Fruit fly (Drosophila melanogaster) whole organism, embryonic: Measurements from ENCODE around the gene CG46460.

Experiments used
- CG10462 ChIP-seq: fragments of 200-800 bp; sonication (Bioruptor generic); optimal IDR thresholded peaks from 2 replicates; lab custom pipeline; 2016; ENCODE audit warnings: missing biosample characterization, missing genetic modification characterization
- CG12391 ChIP-seq: fragments of 200-800 bp; sonication (Bioruptor generic); optimal IDR thresholded peaks from 3 replicates; lab custom pipeline; 2018; ENCODE audit warnings: missing biosample characterization, mild to moderate bottlenecking, missing genetic modification characterization, moderate library complexity
- CG15073 ChIP-seq: fragments of 200-800 bp; sonication (Bioruptor generic); optimal IDR thresholded peaks from 2 replicates; lab custom pipeline; 2016; ENCODE audit warnings: missing biosample characterization, missing genetic modification characterization
- CG16815 ChIP-seq: fragments of 200-800 bp; sonication (Bioruptor generic); optimal IDR thresholded peaks from 3 replicates; lab custom pipeline; 2017; ENCODE audit warnings: missing biosample characterization, mild to moderate bottlenecking, missing genetic modification characterization
- CG2199 ChIP-seq: fragments of 200-800 bp; sonication (Bioruptor generic); IDR thresholded peaks from 3 replicates; pipeline ENCODE4 v1.3.6; 2022; ENCODE audit warnings: missing biosample characterization, missing genetic modification characterization
- CG2712 ChIP-seq: fragments of 200-800 bp; optimal IDR thresholded peaks from 3 replicates; lab custom pipeline; 2019; ENCODE audit warnings: missing biosample characterization, mild to moderate bottlenecking, missing genetic modification characterization, moderate library complexity
- CG2889 ChIP-seq: fragments of 200-800 bp; sonication (Bioruptor generic); IDR thresholded peaks from 3 replicates; pipeline ENCODE4 v1.3.6; 2022; ENCODE audit warnings: missing biosample characterization, missing genetic modification characterization
- CG3726 ChIP-seq: fragments of 200-800 bp; sonication (Bioruptor generic); IDR thresholded peaks from 3 replicates; pipeline ENCODE4, ENCODE4 v1.3.6; 2022; ENCODE audit warnings: missing biosample characterization, missing genetic modification characterization
- CG3995 ChIP-seq: fragments of 200-800 bp; sonication (Bioruptor generic); optimal IDR thresholded peaks from 3 replicates; lab custom pipeline; 2016; ENCODE audit warnings: missing biosample characterization, missing genetic modification characterization
- CG6272 ChIP-seq: fragments of 200-800 bp; sonication (Bioruptor generic); IDR thresholded peaks from 2 replicates; pipeline ENCODE4 v1.3.6; 2022; ENCODE audit warnings: missing biosample characterization, missing genetic modification characterization
- CG6813 ChIP-seq: fragments of 200-800 bp; sonication (Bioruptor generic); optimal IDR thresholded peaks from 2 replicates; lab custom pipeline; 2017; ENCODE audit warnings: missing biosample characterization, missing genetic modification characterization, mild to moderate bottlenecking, moderate library complexity, missing genetic modification reagents
- CG7372 ChIP-seq: fragments of 200-800 bp; sonication (Bioruptor generic); IDR thresholded peaks from 2 replicates; pipeline ENCODE4 v1.3.6; 2022; ENCODE audit warnings: missing biosample characterization, missing genetic modification characterization
- CG8388 ChIP-seq: fragments of 200-800 bp; sonication (Bioruptor generic); optimal IDR thresholded peaks from 2 replicates; lab custom pipeline; 2019; ENCODE audit warnings: missing biosample characterization, mild to moderate bottlenecking, missing genetic modification characterization, moderate library complexity
- CG9932 ChIP-seq: fragments of 200-800 bp; sonication (Bioruptor generic); IDR thresholded peaks from 2 replicates; pipeline ENCODE4 v1.3.6; 2022; ENCODE audit warnings: missing biosample characterization, missing genetic modification characterization
- CHES-1-like ChIP-seq: fragments of 200-800 bp; sonication (Bioruptor generic); optimal IDR thresholded peaks from 2 replicates; lab custom pipeline; 2016; ENCODE audit warnings: missing biosample characterization, missing genetic modification characterization
- D ChIP-seq, 2 experiments: fragments of 200-800 bp in 1 of 2; fragments of >200 bp in 1 of 2; sonication (Bioruptor generic) in 1 of 2; optimal IDR thresholded peaks; 2 replicates in 1 of 2; 3 replicates in 1 of 2; lab custom pipeline; 2017; ENCODE audit warnings: mild to moderate bottlenecking in 1 of 2, missing biosample characterization in 1 of 2, missing genetic modification characterization in 1 of 2, missing genetic modification reagents in 1 of 2
- Deaf1 ChIP-seq: fragments of 200-800 bp; optimal IDR thresholded peaks from 3 replicates; lab custom pipeline; 2019; ENCODE audit warnings: missing biosample characterization, mild to moderate bottlenecking, missing genetic modification characterization, moderate library complexity
- Dref ChIP-seq: fragments of 200-800 bp; sonication (Bioruptor generic); IDR thresholded peaks from 2 replicates; pipeline ENCODE4 v1.3.6; 2022; ENCODE audit warnings: missing biosample characterization, missing genetic modification characterization
- Drgx ChIP-seq: fragments of 200-800 bp; sonication (Bioruptor generic); IDR thresholded peaks from 2 replicates; pipeline ENCODE4 v1.3.6; 2022; ENCODE audit warnings: missing biosample characterization, missing genetic modification characterization
- Eip74EF ChIP-seq, 2 experiments: fragments of 200-800 bp in 1 of 2; fragments of >200 bp in 1 of 2; sonication (Bioruptor generic) in 1 of 2; optimal IDR thresholded peaks; 2 replicates each; lab custom pipeline; 2017 to 2019; ENCODE audit warnings: missing biosample characterization in 2 of 2, missing genetic modification characterization in 2 of 2, mild to moderate bottlenecking in 1 of 2, moderate library complexity in 1 of 2
- Fer2 ChIP-seq: fragments of 200-800 bp; sonication (Bioruptor generic); optimal IDR thresholded peaks from 2 replicates; lab custom pipeline; 2018; ENCODE audit warnings: missing biosample characterization, mild to moderate bottlenecking, missing genetic modification characterization, moderate library complexity
- Hand ChIP-seq: fragments of 200-800 bp; sonication (Bioruptor generic); optimal IDR thresholded peaks from 2 replicates; lab custom pipeline; 2017; ENCODE audit warnings: mild to moderate bottlenecking, missing biosample characterization, missing genetic modification reagents, missing genetic modification characterization
- Hey ChIP-seq: fragments of 200-800 bp; sonication (Bioruptor generic); optimal IDR thresholded peaks from 3 replicates; lab custom pipeline; 2018; ENCODE audit warnings: missing biosample characterization, mild to moderate bottlenecking, missing genetic modification characterization
- Hmx ChIP-seq: fragments of 200-800 bp; sonication (Bioruptor generic); optimal IDR thresholded peaks from 2 replicates; lab custom pipeline; 2016; ENCODE audit warnings: missing biosample characterization, missing genetic modification characterization
- MTF-1 ChIP-seq: fragments of 200-800 bp; sonication (Bioruptor generic); optimal IDR thresholded peaks from 2 replicates; lab custom pipeline; 2018; ENCODE audit warnings: missing biosample characterization, mild to moderate bottlenecking, missing genetic modification characterization, borderline replicate concordance
- Med ChIP-seq: fragments of 200-800 bp; sonication (Bioruptor generic); peaks from one replicate; lab custom pipeline; 2016; ENCODE audit warnings: missing biosample characterization, missing genetic modification characterization, mild to moderate bottlenecking, inconsistent platforms, moderate library complexity
- Opbp ChIP-seq: fragments of 200-800 bp; sonication (Bioruptor generic); IDR thresholded peaks from 3 replicates; pipeline ENCODE4 v1.3.6; 2022; ENCODE audit warnings: missing biosample characterization, missing genetic modification characterization; ENCODE audit not compliant: partially characterized antibody
- Ravus ChIP-seq: fragments of 200-800 bp; sonication (Bioruptor generic); IDR thresholded peaks from 2 replicates; pipeline ENCODE4 v1.3.6; 2022; ENCODE audit warnings: missing biosample characterization, missing genetic modification characterization
- Sox102F ChIP-seq: fragments of 200-800 bp; sonication (Bioruptor generic); optimal IDR thresholded peaks from 2 replicates; lab custom pipeline; 2018; ENCODE audit warnings: missing biosample characterization, mild to moderate bottlenecking, missing genetic modification characterization, moderate library complexity
- ase ChIP-seq: fragments of 200-800 bp; sonication (Bioruptor generic); IDR thresholded peaks from 3 replicates; pipeline ENCODE4 v1.3.6; 2022; ENCODE audit warnings: missing biosample characterization, missing genetic modification characterization
- az2 ChIP-seq: fragments of 200-800 bp; sonication (Bioruptor generic); optimal IDR thresholded peaks from 3 replicates; lab custom pipeline; 2016; ENCODE audit warnings: missing biosample characterization, missing genetic modification characterization
- en ChIP-seq: fragments of 200-800 bp; sonication (Bioruptor generic); optimal IDR thresholded peaks from 2 replicates; lab custom pipeline; 2016; ENCODE audit warnings: missing biosample characterization, missing genetic modification characterization
- esg ChIP-seq: fragments of 200-800 bp; sonication (Bioruptor generic); conservative IDR thresholded peaks from 2 replicates; pipeline ENCODE4 v1.3.6; 2022; ENCODE audit warnings: missing biosample characterization, missing genetic modification characterization
- eve ChIP-seq, 2 experiments: fragments of >200 bp; optimal IDR thresholded peaks; 2 replicates each; lab custom pipeline; 2017; ENCODE audit warnings: missing biosample characterization in 2 of 2, missing genetic modification characterization in 2 of 2
- gcm2 ChIP-seq: fragments of 200-800 bp; sonication (Bioruptor generic); optimal IDR thresholded peaks from 2 replicates; lab custom pipeline; 2016; ENCODE audit warnings: missing biosample characterization, missing genetic modification characterization
- gem ChIP-seq: fragments of 200-800 bp; sonication (Bioruptor generic); optimal IDR thresholded peaks from 2 replicates; lab custom pipeline; 2019; ENCODE audit warnings: missing biosample characterization, mild to moderate bottlenecking, missing genetic modification characterization, moderate library complexity
- gsb-n ChIP-seq: fragments of 200-800 bp; sonication (Bioruptor generic); optimal IDR thresholded peaks from 3 replicates; lab custom pipeline; 2018; ENCODE audit warnings: missing biosample characterization, mild to moderate bottlenecking, missing genetic modification characterization
- insv ChIP-seq, 2 experiments: fragments of 200-800 bp; sonication (Bioruptor generic); optimal IDR thresholded peaks; 3 replicates each; lab custom pipeline; 2016 to 2018; ENCODE audit warnings: missing biosample characterization in 2 of 2, missing genetic modification characterization in 2 of 2
- jing ChIP-seq: fragments of 200-800 bp; sonication (Bioruptor generic); optimal IDR thresholded peaks from 2 replicates; lab custom pipeline; 2018; ENCODE audit warnings: missing biosample characterization, mild to moderate bottlenecking, missing genetic modification characterization
- lmd ChIP-seq: fragments of 200-800 bp; sonication (Bioruptor generic); IDR thresholded peaks from 2 replicates; pipeline ENCODE4 v1.3.6; 2022; ENCODE audit warnings: missing biosample characterization, missing genetic modification characterization
- lola ChIP-seq, 3 experiments: fragments of >200 bp in 2 of 3; fragments of 200-800 bp in 1 of 3; sonication (Bioruptor generic) in 1 of 3; optimal IDR thresholded peaks; 2 replicates each; lab custom pipeline; 2017 to 2019; ENCODE audit warnings: missing biosample characterization in 3 of 3, missing genetic modification characterization in 3 of 3, mild to moderate bottlenecking in 1 of 3, moderate library complexity in 1 of 3
- nmo ChIP-seq: fragments of 200-800 bp; sonication (Bioruptor generic); optimal IDR thresholded peaks from 2 replicates; lab custom pipeline; 2018; ENCODE audit warnings: missing biosample characterization, mild to moderate bottlenecking, missing genetic modification characterization, moderate library complexity
- pan ChIP-seq, 4 experiments: fragments of >200 bp in 3 of 4; fragments of 200-800 bp in 1 of 4; sonication (Bioruptor generic) in 1 of 4; optimal IDR thresholded peaks in 3 of 4; IDR thresholded peaks in 1 of 4; 2 replicates each; pipeline versions ENCODE4 v1.3.6 to Lab custom; 2017 to 2022; ENCODE audit warnings: missing biosample characterization in 2 of 4, missing genetic modification characterization in 2 of 4, mixed read lengths in 1 of 4
- pb ChIP-seq: fragments of 200-800 bp; sonication (Bioruptor generic); optimal IDR thresholded peaks from 3 replicates; lab custom pipeline; 2016; ENCODE audit warnings: missing biosample characterization, missing genetic modification characterization
- sim ChIP-seq: fragments of 200-800 bp; sonication (Bioruptor generic); IDR thresholded peaks from 2 replicates; pipeline ENCODE4 v1.3.6; 2022; ENCODE audit warnings: missing biosample characterization, missing genetic modification characterization
- so ChIP-seq: fragments of 200-800 bp; sonication (Bioruptor generic); IDR thresholded peaks from 3 replicates; pipeline ENCODE4 v1.3.6; 2022; ENCODE audit warnings: missing biosample characterization, missing genetic modification characterization
- sob ChIP-seq: fragments of 200-800 bp; sonication (Bioruptor generic); IDR thresholded peaks from 2 replicates; pipeline ENCODE4 v1.3.6; 2022; ENCODE audit warnings: missing biosample characterization, missing genetic modification characterization
- zfh2 ChIP-seq: fragments of 200-800 bp; sonication (Bioruptor generic); optimal IDR thresholded peaks from 2 replicates; lab custom pipeline; 2016; ENCODE audit warnings: missing biosample characterization, missing genetic modification characterization

Gene CG46460

DNA sequence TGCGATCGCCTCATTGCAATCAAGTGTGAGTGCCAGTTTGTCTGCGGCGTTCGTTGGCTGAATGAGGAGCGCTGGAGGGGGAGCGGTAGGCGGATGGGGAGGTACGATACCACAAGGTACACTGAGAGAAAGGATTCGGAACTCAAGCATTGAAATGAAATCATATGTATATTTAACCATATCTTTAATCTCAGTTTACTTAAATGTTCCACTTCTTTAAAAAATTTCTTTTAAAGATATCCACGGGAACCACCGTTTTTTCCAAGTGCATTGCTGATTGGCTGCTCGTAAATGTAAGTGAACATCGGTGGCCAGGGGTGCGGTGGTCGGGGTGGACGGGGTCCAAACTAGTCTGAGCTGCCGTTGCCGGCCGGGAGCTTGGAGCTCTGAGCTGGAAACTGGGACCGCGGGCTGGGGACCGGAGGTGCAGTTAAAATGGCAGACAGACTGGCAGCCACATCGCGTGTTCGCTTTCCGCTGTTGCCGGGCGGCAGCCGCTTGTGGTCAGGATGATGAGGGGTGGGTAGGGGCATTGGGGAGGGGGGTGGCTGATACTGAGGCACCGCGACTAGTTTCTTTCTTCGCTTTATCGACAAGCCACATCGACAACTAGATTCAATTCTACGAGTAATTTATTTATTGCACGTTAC lies 1.2 kb upstream of the CG46460 start:
- peak; percentile 67 for TF ChIP-seq CG9932 (GFP tag; lab: Robert Waterston, UW)
- TF ChIP-seq en (GFP tag; lab: Kevin White, UChicago), result peak; percentile 89
- peak; percentile 98 for TF ChIP-seq gem (tag; lab: Kevin White, UChicago)
- TF ChIP-seq gcm2 (GFP tag; lab: Kevin White, UChicago), result peak; percentile 88
- TF ChIP-seq lola (GFP tag; optimal IDR thresholded peaks at IDR 0.05; lab: Kevin White, UChicago), result peak in 1 of 3 experiments; percentile 97
- no peak for TF ChIP-seq Dref (GFP tag; lab: Robert Waterston, UW)
- TF ChIP-seq CG8388 (GFP tag; lab: Kevin White, UChicago), result peak; percentile 97
- TF ChIP-seq nmo (GFP tag; lab: Kevin White, UChicago), result peak; percentile 98
- peak; percentile 91 for TF ChIP-seq CG2889 (GFP tag; lab: Robert Waterston, UW)
- peak; percentile 20 for TF ChIP-seq zfh2
- TF ChIP-seq CG15073 (GFP tag; lab: Kevin White, UChicago), result peak; percentile 86
- TF ChIP-seq jing (GFP tag; lab: Kevin White, UChicago), result peak; percentile 97
- TF ChIP-seq CG7372 (GFP tag; lab: Robert Waterston, UW), result peak; percentile 92
- peak; percentile 98 for TF ChIP-seq Sox102F (GFP tag; lab: Kevin White, UChicago)
- peak in 1 of 2 experiments; percentile 91 for TF ChIP-seq Eip74EF (GFP tag; optimal IDR thresholded peaks at IDR 0.05; lab: Kevin White, UChicago)
- TF ChIP-seq CG6813 (GFP tag; lab: Kevin White, UChicago), result peak; percentile 95
- peak; percentile 72 for TF ChIP-seq Hey
- peak; percentile 95 for TF ChIP-seq CG3726 (GFP tag; lab: Robert Waterston, UW)
- TF ChIP-seq ase, result peak; percentile 97
- peak; percentile 97 for TF ChIP-seq so
- peak; percentile 99 for TF ChIP-seq Drgx (GFP tag; lab: Robert Waterston, UW)
- TF ChIP-seq D (optimal IDR thresholded peaks at IDR 0.05; lab: Kevin White, UChicago), result no peak
- TF ChIP-seq D (GFP tag; optimal IDR thresholded peaks at IDR 0.05; lab: Kevin White, UChicago), result peak; percentile 97
- TF ChIP-seq eve (GFP tag; optimal IDR thresholded peaks at IDR 0.05; lab: Kevin White, UChicago), result peak in 1 of 2 experiments; percentile 97
- peak; percentile 96 for TF ChIP-seq sob
- peak; percentile 97 for TF ChIP-seq gsb-n (tag; lab: Kevin White, UChicago)
- TF ChIP-seq pan (optimal IDR thresholded peaks at IDR 0.05; lab: Kevin White, UChicago), result no peak
- TF ChIP-seq pan (GFP tag; optimal IDR thresholded peaks at IDR 0.05 in 1 of 2, IDR thresholded peaks at IDR 0.05 in 1 of 2), result peak in 1 of 2 experiments; percentile 97
- TF ChIP-seq sim, result peak; percentile 95
- TF ChIP-seq esg (GFP tag; lab: Robert Waterston, UW), result peak; percentile 98
- peak; percentile 92 for TF ChIP-seq CG6272
- peak; percentile 90 for TF ChIP-seq CG16815 (GFP tag; lab: Kevin White, UChicago)
- peak; percentile 94 for TF ChIP-seq pb (GFP tag; lab: Kevin White, UChicago)
- TF ChIP-seq Deaf1 (tag; lab: Kevin White, UChicago), result peak; percentile 81
- peak; percentile 94 for TF ChIP-seq MTF-1 (GFP tag; lab: Kevin White, UChicago)
- TF ChIP-seq lmd (GFP tag; lab: Robert Waterston, UW), result peak; percentile 97
- TF ChIP-seq CG3995 (GFP tag; lab: Kevin White, UChicago), result peak; percentile 18
- peak; percentile 58 for TF ChIP-seq Hmx (GFP tag; lab: Kevin White, UChicago)
- TF ChIP-seq Opbp (GFP tag; lab: Robert Waterston, UW), result peak; percentile 42; the same call in 1 of the 3 replicates
- TF ChIP-seq CG10462 (GFP tag; lab: Kevin White, UChicago), result peak; percentile 92
- TF ChIP-seq az2 (GFP tag; lab: Kevin White, UChicago), result peak; percentile 97
- peak; percentile 32 to 62 for TF ChIP-seq insv (GFP tag; optimal IDR thresholded peaks at IDR 0.05; lab: Kevin White, UChicago)
- peak; percentile 88 for TF ChIP-seq Fer2 (tag; lab: Kevin White, UChicago)
- peak; percentile 92 for TF ChIP-seq CHES-1-like (GFP tag; lab: Kevin White, UChicago)
- peak; percentile 98 for TF ChIP-seq CG2712 (tag; lab: Kevin White, UChicago)
- TF ChIP-seq CG12391 (tag; lab: Kevin White, UChicago), result peak; percentile 98
- TF ChIP-seq Med, result peak; percentile 99
- peak; percentile 87 for TF ChIP-seq Ravus (GFP tag; lab: Robert Waterston, UW)
- peak; percentile 97 for TF ChIP-seq CG2199 (GFP tag; lab: Robert Waterston, UW)
- peak; percentile 82 for TF ChIP-seq Hand (GFP tag; lab: Kevin White, UChicago)
